Worm (Caenorhabditis elegans): ENCODE measurements around the gene pax-3.

pax-3 gene

DNA sequence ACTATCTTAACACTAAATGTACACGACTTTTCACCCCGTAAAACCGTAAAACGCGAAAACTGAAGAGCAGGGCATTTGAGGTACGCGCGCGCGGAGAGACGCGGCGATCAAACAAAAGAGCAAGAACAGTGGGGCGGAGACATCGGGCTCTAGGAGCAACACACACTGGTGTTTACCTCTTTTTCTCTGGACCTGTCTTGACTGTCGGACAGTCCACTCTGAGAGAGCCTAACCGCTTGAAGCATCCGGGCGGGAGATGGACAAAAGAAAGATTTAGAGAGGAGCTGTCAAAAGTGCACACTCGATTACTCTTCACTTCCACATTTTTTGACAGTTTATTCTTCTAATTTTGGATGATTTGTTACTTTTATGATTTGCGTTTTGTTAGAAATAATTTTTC lies 9.6 kb upstream of the pax-3 start:
- TF ChIP-seq hlh-13 (GFP tag; optimal IDR thresholded peaks at IDR 0.05) (no peak), lin-11 (tag; optimal IDR thresholded peaks at IDR 0.05) (no peak), dmd-4 (tag; optimal IDR thresholded peaks at IDR 0.05; ENCODE audit: borderline replicate concordance) (peak; percentile 24), ets-4 (tag; optimal IDR thresholded peaks at IDR 0.05) (peak; percentile 41), ceh-22 (tag; optimal IDR thresholded peaks at IDR 0.05) (peak; percentile 83)

DNA sequence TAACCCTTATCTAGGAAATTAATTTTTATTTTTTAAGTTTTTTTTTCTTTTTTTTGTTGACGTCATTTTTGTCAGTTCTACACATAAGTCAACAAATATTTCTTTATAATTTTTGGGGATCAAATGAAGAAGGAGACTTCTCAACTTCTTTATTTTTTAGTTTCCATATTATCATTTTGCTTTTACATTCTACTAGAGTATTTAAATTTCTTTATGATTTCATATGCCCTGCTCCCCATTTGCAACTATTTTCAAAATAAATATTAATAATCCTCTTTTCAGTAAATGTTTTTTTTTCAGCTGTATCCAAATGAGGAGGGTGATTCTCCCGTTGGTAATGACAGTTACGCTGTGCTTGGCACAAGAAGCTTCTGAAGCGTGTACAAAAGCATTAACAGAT lies 9.0 kb upstream of the pax-3 start, which contains the start of gene phg-1:
Gene phg-1 (plus strand): TSS at position 301 of the 400 bp plus-strand sequence.
- no peak for TF ChIP-seq nhr-232 (tag; optimal IDR thresholded peaks at IDR 0.05)

- TF ChIP-seq npax-4 (tag; optimal IDR thresholded peaks at IDR 0.05) (no peak), unc-42 (tag; optimal IDR thresholded peaks at IDR 0.05) (no peak), che-1 (tag; optimal IDR thresholded peaks at IDR 0.05) (no peak), ceh-45 (GFP tag; IDR thresholded peaks at IDR 0.05) (no peak), ref-2 (tag; optimal IDR thresholded peaks at IDR 0.05) (no peak), odd-2 (tag; optimal IDR thresholded peaks at IDR 0.05) (no peak), eyg-1 (tag; optimal IDR thresholded peaks at IDR 0.05) (no peak), lin-11 (tag; optimal IDR thresholded peaks at IDR 0.05) (no peak), ceh-34 (tag; optimal IDR thresholded peaks at IDR 0.05) (no peak), tbx-2 (tag; optimal IDR thresholded peaks at IDR 0.05) (no peak)
Observed at ce11 chrII:10139177-10139640, 7.2 kb upstream of the pax-3 start, which contains the start of gene asah-2. Gene asah-2 (plus strand): TSS chrII:10139590.

ce11 chrII:10144092-10144491 lies 2.3 kb upstream of the pax-3 start, which contains the start of gene F27E5.3:
Gene F27E5.3 (minus strand): TSS chrII:10144192.
- TF ChIP-seq eyg-1 (tag; optimal IDR thresholded peaks at IDR 0.05), result no peak
- TF ChIP-seq K02D7.2 (tag; optimal IDR thresholded peaks at IDR 0.05), result no peak
- no peak for TF ChIP-seq ceh-19 (GFP tag; optimal IDR thresholded peaks at IDR 0.05)
- TF ChIP-seq fkh-6 (tag; optimal IDR thresholded peaks at IDR 0.05), result no peak

ce11 chrII:10147502-10147901 lies 1.1 kb downstream of the pax-3 start:
- TF ChIP-seq ceh-34 (tag; optimal IDR thresholded peaks at IDR 0.05), result no peak
- TF ChIP-seq pqm-1 (tag; optimal IDR thresholded peaks at IDR 0.05), result no peak
- no peak for TF ChIP-seq sox-4 (tag; optimal IDR thresholded peaks at IDR 0.05)
- TF ChIP-seq fkh-6 (tag; optimal IDR thresholded peaks at IDR 0.05), result no peak
- TF ChIP-seq lim-6 (tag; optimal IDR thresholded peaks at IDR 0.05), result no peak
- TF ChIP-seq madf-2 (tag; optimal IDR thresholded peaks at IDR 0.05), result no peak
- TF ChIP-seq C08G9.2 (tag; optimal IDR thresholded peaks at IDR 0.05), result no peak
- TF ChIP-seq elt-4 (tag; optimal IDR thresholded peaks at IDR 0.05), result no peak
- no peak for TF ChIP-seq unc-55 (GFP tag; optimal IDR thresholded peaks at IDR 0.05)
- no peak for TF ChIP-seq ceh-30 (tag; optimal IDR thresholded peaks at IDR 0.05)
- TF ChIP-seq zip-5 (tag; optimal IDR thresholded peaks at IDR 0.05), result no peak
- no peak for TF ChIP-seq ceh-2 (tag; optimal IDR thresholded peaks at IDR 0.05)
- TF ChIP-seq ref-2 (tag; optimal IDR thresholded peaks at IDR 0.05), result no peak

DNA sequence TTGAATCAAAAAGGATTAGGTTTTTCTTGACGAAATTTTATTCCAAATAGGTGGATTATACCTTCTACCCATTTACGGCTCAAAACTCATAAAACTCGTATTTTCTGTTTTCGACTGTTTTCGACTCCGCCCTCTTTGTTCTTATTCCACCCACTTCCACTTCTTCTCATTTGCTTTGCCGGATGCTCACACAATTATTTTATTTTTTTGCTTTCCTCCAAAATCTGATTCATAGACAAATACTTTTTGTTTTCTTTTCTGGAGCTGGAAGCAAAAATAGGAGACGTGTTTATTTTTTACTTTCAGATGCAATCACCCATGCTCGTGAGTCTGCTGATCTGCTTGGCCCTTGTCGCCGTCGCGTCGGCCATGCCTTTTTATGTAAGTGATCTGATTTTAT lies 8.7 kb downstream of the pax-3 start, which contains the start of gene nlp-63:
Gene nlp-63 (plus strand): TSS at position 301 of the 400 bp plus-strand sequence.
- TF ChIP-seq fax-1 (tag; optimal IDR thresholded peaks at IDR 0.05) (no peak), zip-5 (tag; optimal IDR thresholded peaks at IDR 0.05) (no peak), npax-4 (tag; optimal IDR thresholded peaks at IDR 0.05) (no peak), C38D4.7 (GFP tag; optimal IDR thresholded peaks at IDR 0.05) (no peak), rnt-1 (tag; optimal IDR thresholded peaks at IDR 0.05) (no peak), gmeb-2 (tag; optimal IDR thresholded peaks at IDR 0.05) (no peak), odd-2 (tag; optimal IDR thresholded peaks at IDR 0.05) (no peak), ceh-2 (tag; optimal IDR thresholded peaks at IDR 0.05) (no peak)
